Worm (Caenorhabditis elegans) whole organism, L4 larva: Measurements from ENCODE around the gene K07C11.8.

ENCODE experiments used
- ceh-62 ChIP-seq: sonication (generic microtip); optimal IDR thresholded peaks from 2 replicates; lab custom pipeline; 2017; ENCODE audit warnings: missing biosample characterization, missing genetic modification characterization
- cey-2 ChIP-seq: sonication (generic microtip); optimal IDR thresholded peaks from 3 replicates; lab custom pipeline; 2017; ENCODE audit warnings: missing genetic modification characterization, mild to moderate bottlenecking, missing compliant biosample characterization, antibody characterized with exemption, borderline replicate concordance; ENCODE audit not compliant: insufficient read depth
- daf-16 ChIP-seq, 3 experiments: sonication (generic microtip); optimal IDR thresholded peaks; 2 replicates each; lab custom pipeline; 2016 to 2017; ENCODE audit warnings: missing genetic modification characterization in 3 of 3, missing genetic modification reagents in 3 of 3, mild to moderate bottlenecking in 2 of 3, missing compliant biosample characterization in 2 of 3, missing biosample characterization in 1 of 3, moderate library complexity in 1 of 3
- dpl-1 ChIP-seq: fragments of 150-350 bp; optimal IDR thresholded peaks from 2 replicates; lab custom pipeline; 2014; ENCODE audit warnings: missing biosample characterization, missing genetic modification reagents, missing genetic modification characterization
- lin-39 ChIP-seq: fragments of 150-350 bp; optimal IDR thresholded peaks from 2 replicates; lab custom pipeline; 2014; ENCODE audit warnings: missing biosample characterization, missing genetic modification reagents, missing genetic modification characterization
- lir-3 ChIP-seq: sonication (generic microtip); optimal IDR thresholded peaks from 2 replicates; lab custom pipeline; 2016; ENCODE audit warnings: mild to moderate bottlenecking, missing genetic modification characterization, missing compliant biosample characterization
- mdl-1 ChIP-seq, 2 experiments: fragments of 150-350 bp in 1 of 2; sonication (generic microtip) in 1 of 2; optimal IDR thresholded peaks; 2 replicates each; lab custom pipeline; 2014 to 2017; ENCODE audit warnings: missing biosample characterization in 2 of 2, missing genetic modification characterization in 2 of 2
- mxl-3 ChIP-seq: fragments of 200-800 bp; sonication (Bioruptor generic); optimal IDR thresholded peaks from 2 replicates; lab custom pipeline; 2018; ENCODE audit warnings: mild to moderate bottlenecking, missing genetic modification characterization, missing compliant biosample characterization
- nhr-25 ChIP-seq: sonication (generic microtip); optimal IDR thresholded peaks from 2 replicates; lab custom pipeline; 2017; ENCODE audit warnings: missing genetic modification characterization, mild to moderate bottlenecking, missing compliant biosample characterization, antibody characterized with exemption, moderate library complexity, borderline replicate concordance; ENCODE audit not compliant: insufficient read depth
- pha-4 ChIP-seq, 2 experiments: fragments of 150-350 bp in 1 of 2; fragments of 200-800 bp in 1 of 2; sonication (Bioruptor generic) in 1 of 2; IDR thresholded peaks in 1 of 2; optimal IDR thresholded peaks in 1 of 2; 2 replicates each; pipeline versions ENCODE4 v1.3.6 to Lab custom; 2014 to 2022; ENCODE audit warnings: missing genetic modification characterization in 2 of 2, missing genetic modification reagents in 2 of 2, missing biosample characterization in 1 of 2, missing compliant biosample characterization in 1 of 2

DNA sequence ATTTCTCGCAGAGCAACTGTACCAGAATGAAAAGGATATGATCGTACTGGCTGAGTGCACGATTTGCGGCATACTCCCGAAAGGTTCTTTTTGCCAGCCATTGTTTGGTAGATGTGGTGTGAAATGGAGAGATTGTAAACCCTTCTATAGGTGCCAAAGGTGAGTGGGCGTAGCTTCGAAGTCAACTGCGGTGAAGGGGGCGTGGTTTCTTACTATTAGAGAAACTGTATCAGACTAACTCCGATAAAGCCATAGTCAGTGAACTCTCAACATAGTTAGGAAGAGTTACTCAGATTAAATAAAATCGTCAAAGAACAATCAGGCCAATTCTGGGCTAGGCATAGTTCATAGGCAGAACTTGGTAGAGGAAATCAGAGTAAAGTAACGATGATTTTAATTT is 40.3 kb downstream of the K07C11.8 start, which contains the start of gene F20D6.9:
- TF ChIP-seq nhr-25 (tag; lab: Kevin White, UChicago) (no peak), mdl-1 (tag; optimal IDR thresholded peaks at IDR 0.05; lab: Kevin White, UChicago) (no peak), cey-2 (tag; lab: Kevin White, UChicago) (no peak), dpl-1 (no peak), daf-16 (GFP tag; optimal IDR thresholded peaks at IDR 0.05; lab: Kevin White, UChicago) (no peak), daf-16 (tag; optimal IDR thresholded peaks at IDR 0.05; lab: Kevin White, UChicago) (no peak), lin-39 (tag; lab: Kevin White, UChicago) (no peak), mxl-3 (no peak), ceh-62 (tag; lab: Kevin White, UChicago) (no peak), lir-3 (no peak), pha-4 (GFP tag; IDR thresholded peaks at IDR 0.05; lab: Robert Waterston, UW) (no peak), pha-4 (tag; optimal IDR thresholded peaks at IDR 0.05; lab: Kevin White, UChicago) (no peak)
